Worm (Caenorhabditis elegans) whole organism, L3 larva: ENCODE data around the gene ilkp-1.

ENCODE experiments used
- R02D3.7 ChIP-seq: fragments of 150-350 bp; optimal IDR thresholded peaks from 2 replicates; lab custom pipeline; 2014; ENCODE audit warnings: missing biosample characterization, missing genetic modification characterization
- ZK546.5 ChIP-seq: sonication (generic microtip); optimal IDR thresholded peaks from 2 replicates; lab custom pipeline; 2017; ENCODE audit warnings: missing biosample characterization, missing genetic modification characterization
- aly-2 ChIP-seq: fragments of 150-350 bp; optimal IDR thresholded peaks from 2 replicates; lab custom pipeline; 2014; ENCODE audit warnings: missing biosample characterization, missing genetic modification characterization
- ama-1 ChIP-seq: fragments of 150-350 bp; optimal IDR thresholded peaks from 2 replicates; lab custom pipeline; 2018
- ceh-16 ChIP-seq: sonication (generic microtip); optimal IDR thresholded peaks from 2 replicates; lab custom pipeline; 2017; ENCODE audit warnings: missing biosample characterization, missing genetic modification characterization
- ceh-28 ChIP-seq: fragments of 150-350 bp; optimal IDR thresholded peaks from 2 replicates; lab custom pipeline; 2014; ENCODE audit warnings: missing biosample characterization, missing genetic modification reagents, missing genetic modification characterization
- ceh-82 ChIP-seq: fragments of 150-350 bp; optimal IDR thresholded peaks from 2 replicates; lab custom pipeline; 2014; ENCODE audit warnings: missing biosample characterization, missing genetic modification characterization
- ceh-9 ChIP-seq: sonication (generic microtip); optimal IDR thresholded peaks from 2 replicates; lab custom pipeline; 2018; ENCODE audit warnings: missing biosample characterization, missing genetic modification characterization
- daf-12 ChIP-seq: fragments of 150-350 bp; optimal IDR thresholded peaks from 2 replicates; lab custom pipeline; 2014; ENCODE audit warnings: missing biosample characterization, missing genetic modification reagents, missing genetic modification characterization
- egl-27 ChIP-seq: sonication (generic microtip); optimal IDR thresholded peaks from 4 replicates; lab custom pipeline; 2017; ENCODE audit warnings: missing biosample characterization, missing genetic modification reagents, missing genetic modification characterization
- egl-5 ChIP-seq: fragments of 150-350 bp; optimal IDR thresholded peaks from 2 replicates; lab custom pipeline; 2017; ENCODE audit warnings: missing biosample characterization, missing genetic modification reagents, missing genetic modification characterization, inconsistent platforms
- elt-1 ChIP-seq: fragments of 150-350 bp; optimal IDR thresholded peaks from 2 replicates; lab custom pipeline; 2014; ENCODE audit warnings: missing biosample characterization, missing genetic modification characterization
- elt-2 ChIP-seq: sonication (generic microtip); optimal IDR thresholded peaks from 2 replicates; lab custom pipeline; 2016; ENCODE audit warnings: missing genetic modification reagents, mild to moderate bottlenecking, missing genetic modification characterization, missing compliant biosample characterization
- elt-3 ChIP-seq, 3 experiments: fragments of 150-350 bp in 1 of 3; sonication (generic microtip) in 2 of 3; optimal IDR thresholded peaks; 2 replicates in 2 of 3; 4 replicates in 1 of 3; lab custom pipeline; 2014 to 2017; ENCODE audit warnings: missing biosample characterization in 3 of 3, missing genetic modification characterization in 3 of 3
- fkh-10 ChIP-seq: sonication (generic microtip); optimal IDR thresholded peaks from 2 replicates; lab custom pipeline; 2017; ENCODE audit warnings: missing biosample characterization, missing genetic modification reagents, missing genetic modification characterization
- fkh-2 ChIP-seq: fragments of 150-350 bp; optimal IDR thresholded peaks from 2 replicates; lab custom pipeline; 2014; ENCODE audit warnings: missing biosample characterization, missing genetic modification reagents, missing genetic modification characterization
- fos-1 ChIP-seq: fragments of 150-350 bp; optimal IDR thresholded peaks from 2 replicates; lab custom pipeline; 2014; ENCODE audit warnings: missing biosample characterization, missing genetic modification characterization
- hmg-11 ChIP-seq: sonication (generic microtip); optimal IDR thresholded peaks from 2 replicates; lab custom pipeline; 2016; ENCODE audit warnings: missing genetic modification characterization, missing compliant biosample characterization
- jun-1 ChIP-seq: fragments of 150-350 bp; optimal IDR thresholded peaks from 2 replicates; lab custom pipeline; 2014; ENCODE audit warnings: missing biosample characterization, missing genetic modification reagents, missing genetic modification characterization
- lin-15B ChIP-seq: fragments of 150-350 bp; optimal IDR thresholded peaks from 2 replicates; lab custom pipeline; 2014; ENCODE audit warnings: missing biosample characterization, missing genetic modification characterization
- lin-39 ChIP-seq: fragments of 150-350 bp; optimal IDR thresholded peaks from 2 replicates; lab custom pipeline; 2018; ENCODE audit warnings: missing biosample characterization, missing genetic modification reagents, missing genetic modification characterization
- lsy-12 ChIP-seq: sonication (generic microtip); optimal IDR thresholded peaks from 2 replicates; lab custom pipeline; 2016; ENCODE audit warnings: mild to moderate bottlenecking, missing genetic modification characterization, missing compliant biosample characterization
- mml-1 ChIP-seq: fragments of 150-350 bp; sonication (generic microtip); optimal IDR thresholded peaks from 3 replicates; lab custom pipeline; 2014; ENCODE audit warnings: missing biosample characterization, missing genetic modification characterization
- nfya-1 ChIP-seq: sonication (generic microtip); optimal IDR thresholded peaks from 2 replicates; lab custom pipeline; 2017; ENCODE audit warnings: missing genetic modification characterization, mild to moderate bottlenecking, missing compliant biosample characterization, antibody characterized with exemption, moderate library complexity; ENCODE audit not compliant: insufficient read depth
- nhr-11 ChIP-seq: fragments of 150-350 bp; optimal IDR thresholded peaks from 2 replicates; lab custom pipeline; 2014; ENCODE audit warnings: missing biosample characterization, missing genetic modification characterization
- nhr-12 ChIP-seq: fragments of 150-350 bp; optimal IDR thresholded peaks from 2 replicates; lab custom pipeline; 2014; ENCODE audit warnings: missing biosample characterization, missing genetic modification characterization
- nhr-23 ChIP-seq: fragments of 150-350 bp; optimal IDR thresholded peaks from 2 replicates; lab custom pipeline; 2014; ENCODE audit warnings: missing biosample characterization, missing genetic modification reagents, missing genetic modification characterization
- nhr-237 ChIP-seq: fragments of 150-350 bp; optimal IDR thresholded peaks from 2 replicates; lab custom pipeline; 2014; ENCODE audit warnings: missing biosample characterization, missing genetic modification characterization
- nhr-25 ChIP-seq: sonication (generic microtip); optimal IDR thresholded peaks from 2 replicates; lab custom pipeline; 2017; ENCODE audit warnings: missing biosample characterization, missing genetic modification characterization
- nhr-28 ChIP-seq: fragments of 150-350 bp; optimal IDR thresholded peaks from 2 replicates; lab custom pipeline; 2014; ENCODE audit warnings: missing biosample characterization, missing genetic modification characterization
- nhr-43 ChIP-seq: sonication (generic microtip); optimal IDR thresholded peaks from 2 replicates; lab custom pipeline; 2016; ENCODE audit warnings: mild to moderate bottlenecking, missing genetic modification characterization, missing compliant biosample characterization; ENCODE audit not compliant: poor library complexity, severe bottlenecking
- nhr-67 ChIP-seq: fragments of 150-350 bp; optimal IDR thresholded peaks from 2 replicates; lab custom pipeline; 2014; ENCODE audit warnings: missing biosample characterization, missing genetic modification characterization
- nhr-76 ChIP-seq: fragments of 150-350 bp; sonication (generic microtip); optimal IDR thresholded peaks from 5 replicates; lab custom pipeline; 2014; ENCODE audit warnings: missing biosample characterization, missing genetic modification characterization
- pha-4 ChIP-seq: fragments of 150-350 bp; optimal IDR thresholded peaks from 2 replicates; lab custom pipeline; 2014; ENCODE audit warnings: missing biosample characterization, missing genetic modification reagents, missing genetic modification characterization
- pqm-1 ChIP-seq: fragments of 150-350 bp; optimal IDR thresholded peaks from 2 replicates; lab custom pipeline; 2017; ENCODE audit warnings: missing biosample characterization, missing genetic modification characterization, inconsistent platforms
- sea-2 ChIP-seq: fragments of 150-350 bp; sonication (generic microtip); optimal IDR thresholded peaks from 4 replicates; lab custom pipeline; 2014; ENCODE audit warnings: missing biosample characterization, missing genetic modification reagents, missing genetic modification characterization
- skn-1 ChIP-seq: fragments of 150-350 bp; optimal IDR thresholded peaks from 2 replicates; lab custom pipeline; 2014; ENCODE audit warnings: missing biosample characterization, missing genetic modification characterization
- snpc-4 ChIP-seq: fragments of 150-350 bp; optimal IDR thresholded peaks from 2 replicates; lab custom pipeline; 2014; ENCODE audit warnings: missing biosample characterization, missing genetic modification characterization
- tbx-2 ChIP-seq: sonication (generic microtip); optimal IDR thresholded peaks from 2 replicates; lab custom pipeline; 2016; ENCODE audit warnings: mild to moderate bottlenecking, missing genetic modification characterization, missing compliant biosample characterization
- unc-62 ChIP-seq: fragments of 150-350 bp; sonication (generic microtip); optimal IDR thresholded peaks from 4 replicates; lab custom pipeline; 2014; ENCODE audit warnings: missing biosample characterization, missing genetic modification reagents, missing genetic modification characterization
- zag-1 ChIP-seq: fragments of 150-350 bp; optimal IDR thresholded peaks from 2 replicates; lab custom pipeline; 2014; ENCODE audit warnings: missing biosample characterization, missing genetic modification characterization
- ztf-11 ChIP-seq: fragments of 150-350 bp; optimal IDR thresholded peaks from 2 replicates; lab custom pipeline; 2014; ENCODE audit warnings: missing biosample characterization, missing genetic modification characterization
- ztf-4 ChIP-seq: fragments of 150-350 bp; optimal IDR thresholded peaks from 2 replicates; lab custom pipeline; 2014; ENCODE audit warnings: missing biosample characterization, missing genetic modification characterization

Gene ilkp-1

ce11 chrII:11040140-11040539 lies 9.9 kb upstream of the ilkp-1 start:
- TF ChIP-seq hmg-11 (tag; lab: Kevin White, UChicago) = no peak
- no peak for TF ChIP-seq fkh-10 (GFP tag; lab: Kevin White, UChicago)
- no peak for TF ChIP-seq mml-1
- no peak for TF ChIP-seq ceh-9 (tag; lab: Kevin White, UChicago)
- no peak for TF ChIP-seq sea-2 (GFP tag; lab: Kevin White, UChicago)
- TF ChIP-seq elt-3 (tag; optimal IDR thresholded peaks at IDR 0.05; lab: Kevin White, UChicago) = no peak
- TF ChIP-seq lin-39 (tag; lab: Kevin White, UChicago) = no peak
- no peak for TF ChIP-seq egl-27
- TF ChIP-seq tbx-2 (tag; lab: Kevin White, UChicago) = no peak
- no peak for TF ChIP-seq nhr-23
- TF ChIP-seq elt-1 (tag; lab: Kevin White, UChicago) = no peak
- TF ChIP-seq, all 47 proteins: peak for 0

ce11 chrII:11041027-11041426 lies 9.0 kb upstream of the ilkp-1 start, which contains the start of gene cey-1:
Gene cey-1 (minus strand): TSS chrII:11041206.
- TF ChIP-seq daf-12 (tag; lab: Kevin White, UChicago) (no peak), ceh-82 (tag; lab: Kevin White, UChicago) (no peak), nhr-28 (tag; lab: Kevin White, UChicago) (no peak)

- TF ChIP-seq nfya-1 (tag; lab: Kevin White, UChicago) (peak; percentile 47), elt-2 (tag; lab: Kevin White, UChicago) (no peak), ceh-28 (tag; lab: Kevin White, UChicago) (peak; percentile 49), lin-39 (tag; lab: Kevin White, UChicago) (peak; percentile 12)
Measured at ce11 chrII:11041846-11042262, 8.2 kb upstream of the ilkp-1 start.

- TF ChIP-seq nhr-76 (tag; lab: Kevin White, UChicago) = no peak
- peak; percentile 71 for TF ChIP-seq pqm-1 (tag; lab: Kevin White, UChicago)
- TF ChIP-seq hmg-11 (tag; lab: Kevin White, UChicago) = peak; percentile 94
- TF ChIP-seq nfya-1 (tag; lab: Kevin White, UChicago) = peak; percentile 86
- peak; percentile 31 for TF ChIP-seq lsy-12
- no peak for TF ChIP-seq R02D3.7 (tag; lab: Kevin White, UChicago)
- peak; percentile 78 for TF ChIP-seq ceh-28 (tag; lab: Kevin White, UChicago)
- TF ChIP-seq fkh-2 (tag; lab: Kevin White, UChicago) = no peak
- TF ChIP-seq lin-39 (tag; lab: Kevin White, UChicago) = peak; percentile 86
- peak; percentile 19 for TF ChIP-seq unc-62 (GFP tag; lab: Kevin White, UChicago)
- TF ChIP-seq ama-1 (lab: Kevin White, UChicago) = no peak
- no peak for TF ChIP-seq aly-2 (tag; lab: Kevin White, UChicago)
- no peak for TF ChIP-seq ZK546.5 (tag; lab: Kevin White, UChicago)
- peak; percentile 45 for TF ChIP-seq fkh-10 (GFP tag; lab: Kevin White, UChicago)
- no peak for TF ChIP-seq nhr-237 (tag; lab: Kevin White, UChicago)
- TF ChIP-seq tbx-2 (tag; lab: Kevin White, UChicago) = peak; percentile 23
- peak; percentile 21 for TF ChIP-seq snpc-4 (tag; lab: Kevin White, UChicago)
- no peak for TF ChIP-seq ztf-4 (tag; lab: Kevin White, UChicago)
- peak; percentile 18 for TF ChIP-seq ztf-11 (tag; lab: Kevin White, UChicago)
- TF ChIP-seq elt-2 (tag; lab: Kevin White, UChicago) = peak; percentile 89
- no peak for TF ChIP-seq nhr-67 (tag; lab: Kevin White, UChicago)
- no peak for TF ChIP-seq nhr-11 (tag; lab: Kevin White, UChicago)
- TF ChIP-seq nhr-12 (tag; lab: Kevin White, UChicago) = no peak
- no peak for TF ChIP-seq fos-1
- peak; percentile 42 for TF ChIP-seq jun-1 (tag; lab: Kevin White, UChicago)
- TF ChIP-seq pha-4 (tag; lab: Kevin White, UChicago) = peak; percentile 64
- no peak for TF ChIP-seq zag-1 (tag; lab: Kevin White, UChicago)
- TF ChIP-seq nhr-25 = peak; percentile 24
- TF ChIP-seq sea-2 (GFP tag; lab: Kevin White, UChicago) = peak; percentile 25
- no peak for TF ChIP-seq ceh-16 (tag; lab: Kevin White, UChicago)
- peak; percentile 55 for TF ChIP-seq egl-5 (tag; lab: Kevin White, UChicago)
- TF ChIP-seq elt-3 (tag; optimal IDR thresholded peaks at IDR 0.05; lab: Kevin White, UChicago) = no peak
- TF ChIP-seq egl-27 = peak; percentile 52
- peak; percentile 46 for TF ChIP-seq skn-1 (tag; lab: Kevin White, UChicago)
- peak; percentile 67 for TF ChIP-seq lin-15B (tag; lab: Kevin White, UChicago)
- no peak for TF ChIP-seq nhr-43 (tag; lab: Kevin White, UChicago)
- TF ChIP-seq, all 47 proteins: peak for 20
Measured at ce11 chrII:11042878-11043331, 7.2 kb upstream of the ilkp-1 start.
